Worm (Caenorhabditis elegans) whole organism, late embryonic: ENCODE measurements around the gene ugt-67.
A peak's percentile ranks its signal among the peaks of the same experiment; 100 is the strongest.

Source experiments
- K09A11.1 ChIP-seq: sonication (generic microtip); optimal IDR thresholded peaks from 2 replicates; lab custom pipeline; 2017; ENCODE audit warnings: antibody characterized with exemption, mild to moderate bottlenecking, missing genetic modification characterization, missing compliant biosample characterization; ENCODE audit not compliant: insufficient read depth
- T23F11.4 ChIP-seq: fragments of 200-800 bp; sonication (Bioruptor generic); optimal IDR thresholded peaks from 2 replicates; lab custom pipeline; 2018; ENCODE audit warnings: mild to moderate bottlenecking, missing genetic modification characterization, missing compliant biosample characterization
- ama-1 ChIP-seq: fragments of 150-350 bp; optimal IDR thresholded peaks from 2 replicates; lab custom pipeline; 2014
- ceh-14 ChIP-seq: sonication (generic microtip); optimal IDR thresholded peaks from 2 replicates; lab custom pipeline; 2016; ENCODE audit warnings: missing genotype, missing genetic modification characterization, missing compliant biosample characterization
- ceh-19 ChIP-seq: fragments of 200-800 bp; sonication (Bioruptor generic); optimal IDR thresholded peaks from 2 replicates; lab custom pipeline; 2018; ENCODE audit warnings: mild to moderate bottlenecking, missing genetic modification characterization, missing compliant biosample characterization
- ceh-2 ChIP-seq: sonication (generic microtip); optimal IDR thresholded peaks from 2 replicates; lab custom pipeline; 2016; ENCODE audit warnings: missing genotype, missing genetic modification characterization, missing compliant biosample characterization
- ceh-24 ChIP-seq: sonication (generic microtip); optimal IDR thresholded peaks from 2 replicates; lab custom pipeline; 2016; ENCODE audit warnings: mild to moderate bottlenecking, missing genetic modification characterization, missing compliant biosample characterization
- ceh-30 ChIP-seq: fragments of 150-350 bp; optimal IDR thresholded peaks from 2 replicates; lab custom pipeline; 2014; ENCODE audit warnings: missing biosample characterization, missing genetic modification characterization
- ceh-31 ChIP-seq: sonication (generic microtip); optimal IDR thresholded peaks from 2 replicates; lab custom pipeline; 2016; ENCODE audit warnings: missing genetic modification characterization, missing compliant biosample characterization
- ceh-45 ChIP-seq: fragments of 200-800 bp; sonication (Bioruptor generic); IDR thresholded peaks from 2 replicates; pipeline ENCODE4 v1.3.6; 2022; ENCODE audit warnings: missing genetic modification reagents, missing genetic modification characterization, missing compliant biosample characterization
- ceh-48 ChIP-seq: sonication (generic microtip); optimal IDR thresholded peaks from 2 replicates; lab custom pipeline; 2016; ENCODE audit warnings: missing genetic modification characterization, inconsistent platforms, missing compliant biosample characterization
- ceh-9 ChIP-seq: sonication (generic microtip); optimal IDR thresholded peaks from 2 replicates; lab custom pipeline; 2016; ENCODE audit warnings: mild to moderate bottlenecking, missing genetic modification characterization, inconsistent platforms, missing compliant biosample characterization
- dmd-4 ChIP-seq: sonication (generic microtip); optimal IDR thresholded peaks from 2 replicates; lab custom pipeline; 2016; ENCODE audit warnings: borderline replicate concordance, missing genetic modification characterization, missing compliant biosample characterization
- dve-1 ChIP-seq: sonication (generic microtip); optimal IDR thresholded peaks from 2 replicates; lab custom pipeline; 2017; ENCODE audit warnings: antibody characterized with exemption, mild to moderate bottlenecking, missing genetic modification characterization, missing compliant biosample characterization
- ets-4 ChIP-seq: sonication (generic microtip); optimal IDR thresholded peaks from 2 replicates; lab custom pipeline; 2016; ENCODE audit warnings: missing genetic modification characterization, missing compliant biosample characterization
- eyg-1 ChIP-seq: sonication (generic microtip); optimal IDR thresholded peaks from 2 replicates; lab custom pipeline; 2016; ENCODE audit warnings: missing genotype, missing genetic modification characterization, missing compliant biosample characterization
- fax-1 ChIP-seq: sonication (generic microtip); optimal IDR thresholded peaks from 2 replicates; lab custom pipeline; 2016; ENCODE audit warnings: missing genotype, missing genetic modification characterization, missing compliant biosample characterization
- fkh-10 ChIP-seq: fragments of 150-350 bp; optimal IDR thresholded peaks from 2 replicates; lab custom pipeline; 2014; ENCODE audit warnings: missing biosample characterization, missing genetic modification reagents, missing genetic modification characterization
- fkh-6 ChIP-seq: sonication (generic microtip); optimal IDR thresholded peaks from 2 replicates; lab custom pipeline; 2016; ENCODE audit warnings: missing genetic modification characterization, missing compliant biosample characterization
- hlh-13 ChIP-seq: fragments of 200-800 bp; sonication (Bioruptor generic); optimal IDR thresholded peaks from 2 replicates; lab custom pipeline; 2018; ENCODE audit warnings: mild to moderate bottlenecking, missing genetic modification characterization, missing compliant biosample characterization
- hlh-6 ChIP-seq: sonication (generic microtip); optimal IDR thresholded peaks from 2 replicates; lab custom pipeline; 2016; ENCODE audit warnings: missing genotype, missing genetic modification characterization, missing compliant biosample characterization
- hlh-8 ChIP-seq: sonication (generic microtip); optimal IDR thresholded peaks from 2 replicates; lab custom pipeline; 2016; ENCODE audit warnings: missing genotype, missing genetic modification characterization, missing compliant biosample characterization
- lim-6 ChIP-seq: sonication (generic microtip); optimal IDR thresholded peaks from 2 replicates; lab custom pipeline; 2016; ENCODE audit warnings: missing genetic modification characterization, missing compliant biosample characterization
- madf-2 ChIP-seq: sonication (generic microtip); optimal IDR thresholded peaks from 2 replicates; lab custom pipeline; 2017; ENCODE audit warnings: missing genetic modification characterization, missing compliant biosample characterization
- mec-3 ChIP-seq: sonication (generic microtip); optimal IDR thresholded peaks from 2 replicates; lab custom pipeline; 2016; ENCODE audit warnings: borderline replicate concordance, missing genetic modification characterization, missing compliant biosample characterization
- nhr-232 ChIP-seq: sonication (generic microtip); optimal IDR thresholded peaks from 2 replicates; lab custom pipeline; 2016; ENCODE audit warnings: missing genetic modification characterization, missing compliant biosample characterization
- npax-4 ChIP-seq: sonication (generic microtip); optimal IDR thresholded peaks from 2 replicates; lab custom pipeline; 2016; ENCODE audit warnings: missing genetic modification characterization, missing compliant biosample characterization
- pat-9 ChIP-seq: fragments of 200-800 bp; sonication (Bioruptor generic); optimal IDR thresholded peaks from 2 replicates; lab custom pipeline; 2018; ENCODE audit warnings: mild to moderate bottlenecking, missing genetic modification characterization, moderate library complexity, missing compliant biosample characterization
- pax-1 ChIP-seq: fragments of 150-350 bp; optimal IDR thresholded peaks from 2 replicates; lab custom pipeline; 2014; ENCODE audit warnings: missing biosample characterization, missing genetic modification characterization
- pha-4 ChIP-seq: fragments of 150-350 bp; optimal IDR thresholded peaks from 2 replicates; lab custom pipeline; 2018; ENCODE audit warnings: missing biosample characterization, missing genetic modification reagents, missing genetic modification characterization
- sdc-2 ChIP-seq: sonication (generic microtip); optimal IDR thresholded peaks from 2 replicates; lab custom pipeline; 2016; ENCODE audit warnings: missing genotype, missing genetic modification characterization, missing compliant biosample characterization
- sox-2 ChIP-seq: fragments of 200-800 bp; sonication (Bioruptor generic); IDR thresholded peaks from 2 replicates; pipeline ENCODE4 v1.3.6; 2022; ENCODE audit warnings: missing genetic modification reagents, missing genetic modification characterization, missing compliant biosample characterization
- tbx-2 ChIP-seq: sonication (generic microtip); optimal IDR thresholded peaks from 2 replicates; lab custom pipeline; 2016; ENCODE audit warnings: missing genetic modification characterization, missing compliant biosample characterization
- unc-3 ChIP-seq, 2 experiments: fragments of 200-800 bp in 1 of 2; sonication (Bioruptor generic) in 1 of 2; sonication (generic microtip) in 1 of 2; conservative IDR thresholded peaks in 1 of 2; optimal IDR thresholded peaks in 1 of 2; 2 replicates each; pipeline versions ENCODE4 v1.3.6 to Lab custom; 2016 to 2022; ENCODE audit warnings: missing compliant biosample characterization in 2 of 2, missing genetic modification characterization in 2 of 2, missing genetic modification reagents in 1 of 2
- unc-55 ChIP-seq: sonication (generic microtip); optimal IDR thresholded peaks from 2 replicates; lab custom pipeline; 2017; ENCODE audit warnings: missing biosample characterization, missing genetic modification reagents, missing genetic modification characterization
- unc-86 ChIP-seq: sonication (generic microtip); optimal IDR thresholded peaks from 2 replicates; lab custom pipeline; 2016; ENCODE audit warnings: missing genetic modification characterization, missing compliant biosample characterization
- ztf-16 ChIP-seq: sonication (generic microtip); optimal IDR thresholded peaks from 2 replicates; lab custom pipeline; 2017; ENCODE audit warnings: missing genetic modification characterization, missing compliant biosample characterization

Gene ugt-67

ce11 chrV:4862737-4863136 is 38.4 kb upstream of the ugt-67 start, which contains the start of gene C37H5.13:
Gene C37H5.13 (minus strand): TSS chrV:4862965.
- TF ChIP-seq unc-55 (GFP tag; lab: Kevin White, UChicago) (peak; percentile 16), sox-2 (no peak)

ce11 chrV:4864330-4864729 is 36.8 kb upstream of the ugt-67 start:
- TF ChIP-seq ama-1 (lab: Kevin White, UChicago) (no peak), lim-6 (no peak), ceh-45 (GFP tag; lab: Robert Waterston, UW) (no peak), unc-86 (tag; lab: Kevin White, UChicago) (no peak), ceh-31 (tag; lab: Kevin White, UChicago) (no peak), K09A11.1 (tag; lab: Kevin White, UChicago) (no peak), fax-1 (tag; lab: Kevin White, UChicago) (no peak), sdc-2 (tag; lab: Kevin White, UChicago) (no peak), eyg-1 (no peak), tbx-2 (no peak), hlh-6 (tag; lab: Kevin White, UChicago) (no peak), ceh-19 (GFP tag; lab: Kevin White, UChicago) (no peak), ceh-48 (tag; lab: Kevin White, UChicago) (no peak), unc-3 (GFP tag; conservative IDR thresholded peaks at IDR 0.05; lab: Robert Waterston, UW) (no peak), unc-3 (tag; optimal IDR thresholded peaks at IDR 0.05; lab: Kevin White, UChicago) (no peak), madf-2 (no peak), dve-1 (tag; lab: Kevin White, UChicago) (no peak), hlh-13 (no peak), sox-2 (no peak), ztf-16 (no peak), npax-4 (tag; lab: Kevin White, UChicago) (no peak)

- TF ChIP-seq ceh-9 (no peak), ama-1 (lab: Kevin White, UChicago) (no peak), mec-3 (tag; lab: Kevin White, UChicago) (no peak), ceh-30 (no peak), T23F11.4 (no peak), fkh-10 (GFP tag; lab: Kevin White, UChicago) (no peak), ceh-2 (tag; lab: Kevin White, UChicago) (no peak), nhr-232 (tag; lab: Kevin White, UChicago) (no peak), unc-86 (tag; lab: Kevin White, UChicago) (no peak), ceh-14 (tag; lab: Kevin White, UChicago) (no peak), hlh-8 (tag; lab: Kevin White, UChicago) (no peak), pat-9 (tag; lab: Kevin White, UChicago) (no peak), ceh-24 (tag; lab: Kevin White, UChicago) (no peak), fkh-6 (tag; lab: Kevin White, UChicago) (no peak)
Measured at ce11 chrV:4865364-4865763, 35.8 kb upstream of the ugt-67 start, which contains the start of gene srd-32. Gene srd-32 (plus strand): TSS chrV:4865664.

- no peak for TF ChIP-seq T23F11.4
- no peak for TF ChIP-seq fkh-6 (tag; lab: Kevin White, UChicago)
- no peak for TF ChIP-seq ceh-31 (tag; lab: Kevin White, UChicago)
- no peak for TF ChIP-seq dmd-4
- no peak for TF ChIP-seq ets-4 (tag; lab: Kevin White, UChicago)
- TF ChIP-seq pha-4 (tag; lab: Kevin White, UChicago), result no peak
- no peak for TF ChIP-seq ama-1 (lab: Kevin White, UChicago)
- TF ChIP-seq pax-1 (tag; lab: Kevin White, UChicago), result no peak
- TF ChIP-seq K09A11.1 (tag; lab: Kevin White, UChicago), result no peak
Measured at ce11 chrV:4867535-4867934, 33.6 kb upstream of the ugt-67 start.
